Fruit fly (Drosophila melanogaster): Measurements from ENCODE around the gene miple2.

Gene miple2

DNA sequence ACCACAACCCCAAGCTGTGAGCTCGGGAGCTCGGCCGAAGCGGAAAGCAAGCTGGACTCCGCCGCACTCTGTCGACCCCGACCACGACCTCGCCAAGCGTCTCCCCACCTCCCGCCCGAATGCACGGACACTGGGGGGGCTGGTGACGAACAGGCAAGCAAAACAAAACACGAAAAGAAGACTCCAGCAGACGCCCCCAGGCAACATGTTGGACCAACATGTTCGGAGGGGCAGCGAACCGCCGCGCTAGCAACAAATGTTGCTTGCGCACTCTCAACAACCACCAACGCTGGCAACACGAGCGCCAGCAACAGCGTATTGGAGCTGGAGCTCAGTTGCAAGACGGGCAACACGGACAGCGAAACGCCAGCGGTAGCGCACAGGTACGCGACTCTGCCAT, 11.3 kb downstream of the miple2 start:
- TF ChIP-seq CG3919 (GFP tag; optimal IDR thresholded peaks at IDR 0.05) (peak; percentile 1), ss (GFP tag; optimal IDR thresholded peaks at IDR 0.05) (peak in 1 of 2 experiments; percentile 19), Ets96B (tag; optimal IDR thresholded peaks at IDR 0.05) (no peak), CG8119 (GFP tag; IDR thresholded peaks at IDR 0.05) (peak; percentile 28; the same call in 1 of the 3 replicates), CG6854 (GFP tag; optimal IDR thresholded peaks at IDR 0.05) (peak; percentile 45), eg (GFP tag; IDR thresholded peaks at IDR 0.05) (peak; percentile 40; the same call in 1 of the 3 replicates), Smox (GFP tag; optimal IDR thresholded peaks at IDR 0.05) (no peak), CG1621 (tag; optimal IDR thresholded peaks at IDR 0.05) (peak; percentile 77), Gug (GFP tag; IDR thresholded peaks at IDR 0.05) (no peak), Hr39 (GFP tag; optimal IDR thresholded peaks at IDR 0.05) (no peak), CG10669 (GFP tag; optimal IDR thresholded peaks at IDR 0.05) (no peak), CG15336 (GFP tag; IDR thresholded peaks at IDR 0.05) (peak; percentile 53; the same call in 1 of the 2 replicates), CG8319 (GFP tag; optimal IDR thresholded peaks at IDR 0.05) (no peak), fkh (GFP tag; optimal IDR thresholded peaks at IDR 0.05) (no peak), svp (GFP tag) (peak; percentile 82), CG9139 (GFP tag; optimal IDR thresholded peaks at IDR 0.05) (no peak), CG10631 (GFP tag; optimal IDR thresholded peaks at IDR 0.05) (no peak), Sox102F (GFP tag; optimal IDR thresholded peaks at IDR 0.05) (no peak), CG6163 (GFP tag; IDR thresholded peaks at IDR 0.05) (peak; percentile 68; the same call in 2 of the 3 replicates)

DNA sequence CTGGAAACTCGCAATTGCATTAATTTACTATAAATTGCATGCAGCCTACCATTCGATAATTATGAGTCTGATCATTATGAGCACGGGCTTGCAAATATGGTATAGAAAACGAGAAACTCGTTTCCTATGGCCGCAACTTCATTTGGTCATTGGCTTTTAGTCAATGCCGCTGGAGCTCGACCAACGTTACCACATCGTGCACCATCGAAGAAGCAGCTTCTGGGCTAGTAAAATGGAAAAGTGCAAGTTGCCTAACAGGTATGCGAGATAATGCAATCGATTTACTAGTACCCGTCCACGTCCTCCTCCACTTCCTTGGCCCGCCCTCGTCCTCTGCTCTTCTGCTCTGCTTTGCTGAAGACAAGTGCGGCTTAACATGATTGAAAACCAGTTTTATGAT, 13.3 kb downstream of the miple2 start:
- TF ChIP-seq fkh (GFP tag; optimal IDR thresholded peaks at IDR 0.05) (no peak), CG8632 (GFP tag; optimal IDR thresholded peaks at IDR 0.05) (no peak), CG6808 (GFP tag; optimal IDR thresholded peaks at IDR 0.05) (peak; percentile 5), ss (GFP tag; optimal IDR thresholded peaks at IDR 0.05) (peak in 1 of 2 experiments; percentile 48), Eip78C (GFP tag) (peak; percentile 50), Lpt (GFP tag; optimal IDR thresholded peaks at IDR 0.05) (peak; percentile 47)

DNA sequence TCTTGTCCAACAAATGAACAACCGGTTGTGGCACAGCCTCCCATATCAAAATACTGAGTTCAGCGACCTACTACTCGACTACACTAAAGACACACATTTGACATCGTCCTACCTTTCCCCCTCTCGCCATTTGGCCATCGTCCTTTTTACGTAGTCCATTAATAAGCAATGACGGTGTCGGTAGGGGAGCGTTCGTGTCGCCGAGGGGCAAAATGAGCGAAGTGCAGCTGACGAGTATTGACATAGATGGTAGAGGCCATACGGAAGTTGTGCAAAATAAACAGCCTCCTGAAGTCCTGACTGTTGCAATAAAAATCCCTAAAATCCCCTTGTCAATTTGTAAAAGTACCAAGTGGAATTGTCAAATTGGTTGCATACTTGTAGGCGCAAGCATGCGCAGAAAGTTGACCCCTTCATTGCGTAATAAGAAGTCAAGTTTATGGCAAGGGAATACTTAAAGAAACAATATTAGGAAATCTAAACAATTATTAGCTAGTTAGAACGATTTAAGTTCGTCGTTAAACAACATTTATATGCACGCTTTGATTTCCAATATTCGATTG, 20.7 kb downstream of the miple2 start:
- no peak for TF ChIP-seq net (GFP tag; optimal IDR thresholded peaks at IDR 0.05)
- no peak for TF ChIP-seq CG6808 (GFP tag; optimal IDR thresholded peaks at IDR 0.05)
- no peak for TF ChIP-seq Hr4 (GFP tag; optimal IDR thresholded peaks at IDR 0.05)
- TF ChIP-seq Blimp-1 (GFP tag; optimal IDR thresholded peaks at IDR 0.05) = no peak
- TF ChIP-seq svp (GFP tag) = peak; percentile 98
- no peak for TF ChIP-seq acj6 (GFP tag; optimal IDR thresholded peaks at IDR 0.05)
- TF ChIP-seq Ets21C (GFP tag; optimal IDR thresholded peaks at IDR 0.05) = no peak
- no peak for TF ChIP-seq Hr39 (GFP tag; optimal IDR thresholded peaks at IDR 0.05)
- peak; percentile 39 for TF ChIP-seq Eip78C (GFP tag)
- no peak for TF ChIP-seq Hr38 (GFP tag; optimal IDR thresholded peaks at IDR 0.05)
- TF ChIP-seq vri (GFP tag; optimal IDR thresholded peaks at IDR 0.05) = peak; percentile 97

DNA sequence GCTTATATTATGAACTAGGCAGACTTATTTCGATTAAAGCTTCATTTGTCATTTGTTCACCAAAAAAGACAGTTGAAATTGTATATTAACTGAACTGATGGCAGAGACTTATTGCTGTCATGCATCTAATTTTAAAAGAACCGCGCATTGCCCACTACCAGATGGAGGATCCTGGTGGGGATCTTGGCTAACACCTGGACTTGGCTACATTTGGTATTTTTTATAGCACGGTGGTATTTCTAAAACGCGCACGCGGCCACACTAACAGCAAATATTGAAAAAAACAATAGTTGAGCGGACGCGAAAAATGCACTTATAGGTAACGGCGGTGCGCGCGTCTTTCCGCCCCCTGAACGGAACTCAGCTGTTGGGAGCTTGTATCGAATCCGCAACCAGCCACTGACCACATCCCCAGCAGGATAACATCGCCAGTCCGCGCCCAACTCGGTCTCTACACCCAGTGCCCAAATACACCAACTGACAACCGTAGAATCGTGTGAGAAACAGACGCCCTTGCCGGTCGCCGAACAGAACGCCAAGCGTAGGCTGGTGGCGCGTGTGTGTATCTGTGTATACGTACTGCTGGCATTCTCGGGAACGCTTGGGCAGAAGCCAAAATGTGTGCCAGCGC, 21.3 kb downstream of the miple2 start:
- TF ChIP-seq ss (GFP tag; optimal IDR thresholded peaks at IDR 0.05) (peak in 1 of 2 experiments; percentile 26), CG8319 (GFP tag; optimal IDR thresholded peaks at IDR 0.05) (no peak), dsx (GFP tag; optimal IDR thresholded peaks at IDR 0.05; ENCODE audit: poor library complexity, severe bottlenecking) (peak; percentile 24), CG8632 (GFP tag; optimal IDR thresholded peaks at IDR 0.05) (no peak), CG3032 (tag; optimal IDR thresholded peaks at IDR 0.05) (peak; percentile 11), CG6854 (GFP tag; optimal IDR thresholded peaks at IDR 0.05) (peak; percentile 38), fkh (GFP tag; optimal IDR thresholded peaks at IDR 0.05) (peak; percentile 100), vri (GFP tag; optimal IDR thresholded peaks at IDR 0.05) (peak; percentile 52), CG15336 (GFP tag; IDR thresholded peaks at IDR 0.05) (peak; percentile 11; the same call in 1 of the 2 replicates), esn (GFP tag; optimal IDR thresholded peaks at IDR 0.05) (peak; percentile 15), CG1621 (tag; optimal IDR thresholded peaks at IDR 0.05) (peak; percentile 55), CG6163 (GFP tag; IDR thresholded peaks at IDR 0.05) (0 out of 3 replicates have a peak, but pooled peaks have one; percentile 35), svp (GFP tag) (peak; percentile 31), pdm3 (GFP tag; optimal IDR thresholded peaks at IDR 0.05) (no peak)
